Fruit fly (Drosophila melanogaster) whole organism, embryonic: ENCODE data around the gene fmt.

Experiments
- B-H1 ChIP-seq: fragments of 200-800 bp; sonication (Bioruptor generic); IDR thresholded peaks from 3 replicates; pipeline ENCODE4 v1.3.6; 2022; ENCODE audit warnings: missing biosample characterization, missing genetic modification characterization
- Bdp1 ChIP-seq: fragments of 200-800 bp; sonication (Bioruptor generic); optimal IDR thresholded peaks from 3 replicates; lab custom pipeline; 2016; ENCODE audit warnings: missing biosample characterization, missing genetic modification characterization
- CG11723 ChIP-seq: fragments of 200-800 bp; sonication (Bioruptor generic); optimal IDR thresholded peaks from 2 replicates; lab custom pipeline; 2017; ENCODE audit warnings: missing biosample characterization, mild to moderate bottlenecking, missing genetic modification characterization
- CG12155 ChIP-seq: fragments of 200-800 bp; sonication (Bioruptor generic); optimal IDR thresholded peaks from 3 replicates; lab custom pipeline; 2016; ENCODE audit warnings: missing biosample characterization, missing genetic modification characterization
- CG12219 ChIP-seq: fragments of 200-800 bp; sonication (Bioruptor generic); optimal IDR thresholded peaks from 3 replicates; lab custom pipeline; 2018; ENCODE audit warnings: missing biosample characterization, mild to moderate bottlenecking, missing genetic modification characterization
- CG13424 ChIP-seq: fragments of 200-800 bp; sonication (Bioruptor generic); optimal IDR thresholded peaks from 2 replicates; lab custom pipeline; 2019; ENCODE audit warnings: missing biosample characterization, mild to moderate bottlenecking, missing genetic modification characterization, moderate library complexity
- CG14014 ChIP-seq: fragments of 200-800 bp; sonication (Bioruptor generic); IDR thresholded peaks from 2 replicates; pipeline ENCODE4 v1.3.6; 2022; ENCODE audit warnings: missing biosample characterization, missing genetic modification characterization
- CG15514 ChIP-seq: fragments of 200-800 bp; sonication (Bioruptor generic); optimal IDR thresholded peaks from 3 replicates; lab custom pipeline; 2017; ENCODE audit warnings: missing biosample characterization, missing genetic modification characterization, mild to moderate bottlenecking, moderate library complexity, missing genetic modification reagents
- CG17568 ChIP-seq: fragments of 200-800 bp; sonication (Bioruptor generic); optimal IDR thresholded peaks from 2 replicates; lab custom pipeline; 2018; ENCODE audit warnings: missing biosample characterization, mild to moderate bottlenecking, missing genetic modification characterization, moderate library complexity
- CG17912 ChIP-seq: fragments of 200-800 bp; sonication (Bioruptor generic); optimal IDR thresholded peaks from 2 replicates; lab custom pipeline; 2018; ENCODE audit warnings: missing biosample characterization, mild to moderate bottlenecking, missing genetic modification characterization
- CG2678 ChIP-seq: fragments of 200-800 bp; sonication (Bioruptor generic); optimal IDR thresholded peaks from 3 replicates; lab custom pipeline; 2019; ENCODE audit warnings: missing biosample characterization, mild to moderate bottlenecking, missing genetic modification characterization, moderate library complexity
- CG30403 ChIP-seq: fragments of 200-800 bp; sonication (Bioruptor generic); optimal IDR thresholded peaks from 3 replicates; lab custom pipeline; 2016; ENCODE audit warnings: missing biosample characterization, missing genetic modification characterization
- CG3065 ChIP-seq: fragments of 200-800 bp; sonication (Bioruptor generic); optimal IDR thresholded peaks from 2 replicates; lab custom pipeline; 2016; ENCODE audit warnings: missing biosample characterization, missing genetic modification characterization
- CG31365 ChIP-seq: fragments of 200-800 bp; sonication (Bioruptor generic); optimal IDR thresholded peaks from 2 replicates; lab custom pipeline; 2018; ENCODE audit warnings: missing biosample characterization, mild to moderate bottlenecking, missing genetic modification characterization
- D19A ChIP-seq: fragments of 200-800 bp; optimal IDR thresholded peaks from 3 replicates; lab custom pipeline; 2019; ENCODE audit warnings: missing biosample characterization, mild to moderate bottlenecking, missing genetic modification characterization, moderate library complexity
- Drgx ChIP-seq: fragments of 200-800 bp; sonication (Bioruptor generic); IDR thresholded peaks from 2 replicates; pipeline ENCODE4 v1.3.6; 2022; ENCODE audit warnings: missing biosample characterization, missing genetic modification characterization
- Gug ChIP-seq: fragments of 200-800 bp; sonication (Bioruptor generic); IDR thresholded peaks from 4 replicates; pipeline ENCODE4 v1.3.6; 2022; ENCODE audit warnings: missing biosample characterization, missing genetic modification characterization
- MESR4 ChIP-seq: fragments of 200-800 bp; sonication (Bioruptor generic); optimal IDR thresholded peaks from 2 replicates; lab custom pipeline; 2018; ENCODE audit warnings: missing biosample characterization, mild to moderate bottlenecking, missing genetic modification characterization, moderate library complexity
- NC2α ChIP-seq: fragments of 200-800 bp; sonication (Bioruptor generic); optimal IDR thresholded peaks from 2 replicates; lab custom pipeline; 2016; ENCODE audit warnings: missing biosample characterization, missing genetic modification characterization
- Neu2 ChIP-seq: fragments of 200-800 bp; sonication (Bioruptor generic); optimal IDR thresholded peaks from 3 replicates; lab custom pipeline; 2016; ENCODE audit warnings: missing biosample characterization, missing genetic modification characterization, borderline replicate concordance
- Opbp ChIP-seq: fragments of 200-800 bp; sonication (Bioruptor generic); IDR thresholded peaks from 3 replicates; pipeline ENCODE4 v1.3.6; 2022; ENCODE audit warnings: missing biosample characterization, missing genetic modification characterization; ENCODE audit not compliant: partially characterized antibody
- Ptx1 ChIP-seq: fragments of 200-800 bp; sonication (Bioruptor generic); IDR thresholded peaks from 2 replicates; pipeline ENCODE4 v1.3.6; 2022; ENCODE audit warnings: missing biosample characterization, missing genetic modification characterization
- Sox102F ChIP-seq: fragments of 200-800 bp; sonication (Bioruptor generic); optimal IDR thresholded peaks from 2 replicates; lab custom pipeline; 2018; ENCODE audit warnings: missing biosample characterization, mild to moderate bottlenecking, missing genetic modification characterization, moderate library complexity
- Taf1 ChIP-seq: fragments of 200-800 bp; sonication (Bioruptor generic); IDR thresholded peaks from 2 replicates; pipeline ENCODE4 v1.3.6; 2022; ENCODE audit warnings: missing biosample characterization, missing genetic modification characterization
- Vsx1 ChIP-seq: fragments of 200-800 bp; sonication (Bioruptor generic); optimal IDR thresholded peaks from 2 replicates; lab custom pipeline; 2017; ENCODE audit warnings: missing biosample characterization, mild to moderate bottlenecking, missing genetic modification characterization, missing genetic modification reagents
- Xbp1 ChIP-seq: fragments of 200-800 bp; sonication (Bioruptor generic); optimal IDR thresholded peaks from 3 replicates; lab custom pipeline; 2016; ENCODE audit warnings: missing biosample characterization, mild to moderate bottlenecking, missing genetic modification characterization
- YL-1 ChIP-seq: fragments of 200-800 bp; sonication (Bioruptor generic); optimal IDR thresholded peaks from 3 replicates; lab custom pipeline; 2017; ENCODE audit warnings: missing biosample characterization, mild to moderate bottlenecking, missing genetic modification characterization
- ash1 ChIP-seq: fragments of 200-800 bp; sonication (Bioruptor generic); optimal IDR thresholded peaks from 2 replicates; lab custom pipeline; 2018; ENCODE audit warnings: missing biosample characterization, mild to moderate bottlenecking, missing genetic modification characterization
- bsh ChIP-seq, 2 experiments: fragments of 200-800 bp; sonication (Bioruptor generic); optimal IDR thresholded peaks; 2 replicates each; lab custom pipeline; 2017 to 2018; ENCODE audit warnings: mild to moderate bottlenecking in 2 of 2, missing biosample characterization in 2 of 2, missing genetic modification characterization in 2 of 2, moderate library complexity in 1 of 2
- emc ChIP-seq: fragments of 200-800 bp; sonication (Bioruptor generic); optimal IDR thresholded peaks from 2 replicates; lab custom pipeline; 2016; ENCODE audit warnings: missing biosample characterization, missing genetic modification characterization
- fru ChIP-seq: fragments of >200 bp; optimal IDR thresholded peaks from 2 replicates; lab custom pipeline; 2017
- her ChIP-seq: fragments of 200-800 bp; sonication (Bioruptor generic); optimal IDR thresholded peaks from 2 replicates; lab custom pipeline; 2016; ENCODE audit warnings: missing biosample characterization, missing genetic modification characterization
- jumu ChIP-seq: fragments of 200-800 bp; sonication (Bioruptor generic); optimal IDR thresholded peaks from 3 replicates; lab custom pipeline; 2016; ENCODE audit warnings: missing biosample characterization, missing genetic modification characterization
- lab ChIP-seq: fragments of 200-800 bp; sonication (Bioruptor generic); optimal IDR thresholded peaks from 3 replicates; lab custom pipeline; 2017; ENCODE audit warnings: missing biosample characterization, missing genetic modification characterization, mild to moderate bottlenecking, moderate library complexity, missing genetic modification reagents
- lov ChIP-seq, 2 experiments: fragments of 200-800 bp in 1 of 2; fragments of >200 bp in 1 of 2; sonication (Bioruptor generic) in 1 of 2; IDR thresholded peaks in 1 of 2; optimal IDR thresholded peaks in 1 of 2; 2 replicates in 1 of 2; 3 replicates in 1 of 2; pipeline versions ENCODE4 v1.3.6 to Lab custom; 2017 to 2022; ENCODE audit warnings: missing biosample characterization in 1 of 2, missing genetic modification characterization in 1 of 2
- luna ChIP-seq: fragments of 200-800 bp; sonication (Bioruptor generic); optimal IDR thresholded peaks from 2 replicates; lab custom pipeline; 2016; ENCODE audit warnings: missing biosample characterization, missing genetic modification characterization
- mam ChIP-seq: fragments of 200-800 bp; sonication (Bioruptor generic); optimal IDR thresholded peaks from 3 replicates; lab custom pipeline; 2016; ENCODE audit warnings: missing biosample characterization, missing genetic modification characterization
- mld ChIP-seq: fragments of 200-800 bp; sonication (Bioruptor generic); IDR thresholded peaks from 3 replicates; pipeline ENCODE4 v1.3.6; 2022; ENCODE audit warnings: missing biosample characterization, missing genetic modification characterization; ENCODE audit not compliant: partially characterized antibody
- pb ChIP-seq: fragments of 200-800 bp; sonication (Bioruptor generic); optimal IDR thresholded peaks from 3 replicates; lab custom pipeline; 2016; ENCODE audit warnings: missing biosample characterization, missing genetic modification characterization
- prd ChIP-seq, 3 experiments: fragments of >200 bp in 2 of 3; fragments of 200-800 bp in 1 of 3; sonication (Bioruptor generic) in 1 of 3; optimal IDR thresholded peaks in 2 of 3; IDR thresholded peaks in 1 of 3; 2 replicates in 2 of 3; 3 replicates in 1 of 3; pipeline versions ENCODE4 v1.3.6 to Lab custom; 2017 to 2022; ENCODE audit warnings: missing biosample characterization in 1 of 3, missing genetic modification characterization in 1 of 3
- psq ChIP-seq: fragments of 200-800 bp; sonication (Bioruptor generic); optimal IDR thresholded peaks from 2 replicates; lab custom pipeline; 2017; ENCODE audit warnings: missing biosample characterization, missing genetic modification characterization
- slp2 ChIP-seq: fragments of 200-800 bp; sonication (Bioruptor generic); optimal IDR thresholded peaks from 2 replicates; lab custom pipeline; 2016; ENCODE audit warnings: missing biosample characterization, missing genetic modification characterization
- tap ChIP-seq: fragments of 200-800 bp; optimal IDR thresholded peaks from 3 replicates; lab custom pipeline; 2019; ENCODE audit warnings: missing biosample characterization, mild to moderate bottlenecking, missing genetic modification characterization, moderate library complexity
- tin ChIP-seq: fragments of 200-800 bp; sonication (Bioruptor generic); optimal IDR thresholded peaks from 3 replicates; lab custom pipeline; 2016; ENCODE audit warnings: missing biosample characterization, missing genetic modification characterization
- unpg ChIP-seq: fragments of 200-800 bp; sonication (Bioruptor generic); optimal IDR thresholded peaks from 3 replicates; lab custom pipeline; 2018; ENCODE audit warnings: missing biosample characterization, mild to moderate bottlenecking, missing genetic modification characterization, moderate library complexity
- vfl ChIP-seq: fragments of 200-800 bp; sonication (Bioruptor generic); optimal IDR thresholded peaks from 2 replicates; lab custom pipeline; 2016; ENCODE audit warnings: missing biosample characterization, missing genetic modification characterization
- wek ChIP-seq: fragments of 200-800 bp; sonication (Bioruptor generic); optimal IDR thresholded peaks from 3 replicates; lab custom pipeline; 2018; ENCODE audit warnings: missing biosample characterization, mild to moderate bottlenecking, missing genetic modification characterization, moderate library complexity
- zf30C ChIP-seq: fragments of 200-800 bp; sonication (Bioruptor generic); optimal IDR thresholded peaks from 3 replicates; lab custom pipeline; 2018; ENCODE audit warnings: missing biosample characterization, mild to moderate bottlenecking, missing genetic modification characterization

The fmt gene

DNA sequence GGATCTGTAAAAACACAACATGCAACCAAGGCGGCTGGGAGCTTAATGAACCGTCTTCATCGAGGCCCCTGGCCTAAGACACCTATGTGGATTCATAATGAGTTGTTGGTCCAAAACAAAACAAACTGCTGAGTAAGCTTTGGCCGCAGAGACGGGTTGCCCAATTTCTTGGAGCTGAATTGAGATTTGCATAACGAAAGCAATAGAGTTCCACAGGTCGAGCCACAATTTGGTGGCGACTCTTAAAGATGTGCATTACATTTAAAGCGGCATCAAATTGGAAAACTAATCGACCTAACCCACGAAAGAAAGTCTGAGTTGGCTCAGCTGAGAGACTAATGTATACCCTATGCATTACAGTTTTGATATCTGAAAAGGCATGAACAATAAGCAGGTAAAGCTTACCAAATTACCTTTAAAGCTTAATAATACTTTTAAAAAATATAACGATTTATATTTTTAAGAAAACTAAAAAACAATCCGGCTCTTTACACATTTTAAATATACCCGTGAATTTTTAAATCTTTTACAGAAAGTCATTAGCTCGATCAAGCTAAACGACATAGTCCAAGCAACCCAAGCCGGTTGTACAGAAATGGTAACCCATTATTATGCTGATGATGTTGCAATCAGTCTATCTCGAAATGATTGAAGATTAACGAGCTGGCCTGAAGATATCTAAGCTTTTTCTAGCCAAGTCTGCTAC is 16.2 kb downstream of the fmt start, which contains the start of gene CG13297 (continued):
- TF ChIP-seq Ptx1 (GFP tag; lab: Robert Waterston, UW) (peak; percentile 81), CG30403 (GFP tag; lab: Kevin White, UChicago) (peak; percentile 56), NC2α (no peak), Vsx1 (GFP tag; lab: Kevin White, UChicago) (peak; percentile 46), Neu2 (GFP tag; lab: Kevin White, UChicago) (no peak), CG2678 (peak; percentile 79), prd (optimal IDR thresholded peaks at IDR 0.05; lab: Kevin White, UChicago) (no peak), prd (GFP tag; IDR thresholded peaks at IDR 0.05; lab: Robert Waterston, UW) (peak; percentile 59; the same call in 2 of the 3 replicates), mld (GFP tag; lab: Robert Waterston, UW) (no peak), Gug (GFP tag; lab: Robert Waterston, UW) (no peak), CG15514 (no peak), Xbp1 (GFP tag; lab: Kevin White, UChicago) (peak; percentile 44), Bdp1 (GFP tag; lab: Kevin White, UChicago) (no peak), D19A (tag; lab: Kevin White, UChicago) (peak; percentile 80), ash1 (GFP tag; lab: Kevin White, UChicago) (no peak), CG11723 (peak; percentile 25), lov (optimal IDR thresholded peaks at IDR 0.05; lab: Kevin White, UChicago) (no peak), lov (GFP tag; IDR thresholded peaks at IDR 0.05; lab: Robert Waterston, UW) (no peak), unpg (peak; percentile 54), lab (GFP tag; lab: Kevin White, UChicago) (peak; percentile 26), jumu (GFP tag; lab: Kevin White, UChicago) (no peak), Drgx (GFP tag; lab: Robert Waterston, UW) (peak; percentile 37; the same call in 1 of the 2 replicates), mam (no peak), CG17912 (no peak), Taf1 (GFP tag; lab: Robert Waterston, UW) (no peak), psq (GFP tag; lab: Kevin White, UChicago) (no peak), MESR4 (GFP tag; lab: Kevin White, UChicago) (no peak), zf30C (no peak), CG12219 (GFP tag; lab: Kevin White, UChicago) (peak; percentile 31), fru (lab: Kevin White, UChicago) (no peak), vfl (GFP tag; lab: Kevin White, UChicago) (no peak), pb (GFP tag; lab: Kevin White, UChicago) (no peak), Sox102F (peak; percentile 76), CG17568 (GFP tag; lab: Kevin White, UChicago) (no peak), wek (no peak), YL-1 (no peak), CG31365 (tag; lab: Kevin White, UChicago) (no peak), CG14014 (peak; percentile 25; the same call in 1 of the 2 replicates), CG13424 (tag; lab: Kevin White, UChicago) (peak; percentile 76), tap (tag; lab: Kevin White, UChicago) (peak; percentile 49), slp2 (GFP tag; lab: Kevin White, UChicago) (no peak), B-H1 (peak; percentile 48; the same call in 2 of the 3 replicates), CG12155 (GFP tag; lab: Kevin White, UChicago) (peak; percentile 0), tin (GFP tag; lab: Kevin White, UChicago) (peak; percentile 6), Opbp (no peak), bsh (GFP tag; optimal IDR thresholded peaks at IDR 0.05; lab: Kevin White, UChicago) (no peak), emc (GFP tag; lab: Kevin White, UChicago) (no peak), luna (no peak), her (GFP tag; lab: Kevin White, UChicago) (no peak), CG3065 (GFP tag; lab: Kevin White, UChicago) (no peak)
